Worm (Caenorhabditis elegans) whole organism, L2 larva: ENCODE data around the gene T12A2.3.

Experiments used
- C34F6.9 ChIP-seq: fragments of 150-350 bp; optimal IDR thresholded peaks from 2 replicates; lab custom pipeline; 2014; ENCODE audit warnings: missing biosample characterization, missing genetic modification characterization
- F13H6.1 ChIP-seq: sonication (generic microtip); optimal IDR thresholded peaks from 2 replicates; lab custom pipeline; 2016; ENCODE audit warnings: missing genetic modification characterization, missing compliant biosample characterization
- R02D3.7 ChIP-seq: fragments of 150-350 bp; optimal IDR thresholded peaks from 2 replicates; lab custom pipeline; 2014; ENCODE audit warnings: missing biosample characterization, missing genetic modification characterization
- Y55F3AM.14 ChIP-seq: fragments of 200-800 bp; sonication (Bioruptor generic); optimal IDR thresholded peaks from 2 replicates; lab custom pipeline; 2018; ENCODE audit warnings: mild to moderate bottlenecking, missing genetic modification characterization, missing compliant biosample characterization
- ZK546.5 ChIP-seq: sonication (generic microtip); optimal IDR thresholded peaks from 2 replicates; lab custom pipeline; 2017; ENCODE audit warnings: missing biosample characterization, missing genetic modification characterization
- aly-2 ChIP-seq: fragments of 150-350 bp; optimal IDR thresholded peaks from 2 replicates; lab custom pipeline; 2014; ENCODE audit warnings: missing biosample characterization, missing genetic modification characterization
- ama-1 ChIP-seq: fragments of 150-350 bp; optimal IDR thresholded peaks from 2 replicates; lab custom pipeline; 2018; ENCODE audit warnings: inconsistent platforms
- ceh-16 ChIP-seq: fragments of 150-350 bp; optimal IDR thresholded peaks from 2 replicates; lab custom pipeline; 2014; ENCODE audit warnings: missing biosample characterization, missing genetic modification characterization
- ceh-82 ChIP-seq: fragments of 150-350 bp; optimal IDR thresholded peaks from 2 replicates; lab custom pipeline; 2014; ENCODE audit warnings: missing biosample characterization, missing genetic modification characterization
- crh-2 ChIP-seq: sonication (generic microtip); optimal IDR thresholded peaks from 2 replicates; lab custom pipeline; 2017; ENCODE audit warnings: missing biosample characterization, missing genetic modification characterization
- egl-27 ChIP-seq: sonication (generic microtip); optimal IDR thresholded peaks from 3 replicates; lab custom pipeline; 2017; ENCODE audit warnings: missing biosample characterization, missing genetic modification reagents, missing genetic modification characterization
- elt-1 ChIP-seq: fragments of 150-350 bp; optimal IDR thresholded peaks from 2 replicates; lab custom pipeline; 2014; ENCODE audit warnings: missing biosample characterization, missing genetic modification characterization
- gmeb-1 ChIP-seq: fragments of 150-350 bp; optimal IDR thresholded peaks from 2 replicates; lab custom pipeline; 2014; ENCODE audit warnings: missing biosample characterization, missing genetic modification characterization
- lin-11 ChIP-seq: fragments of 150-350 bp; sonication (generic microtip); optimal IDR thresholded peaks from 2 replicates; lab custom pipeline; 2014; ENCODE audit warnings: missing biosample characterization, missing genetic modification characterization, inconsistent platforms, mixed read lengths
- lin-13 ChIP-seq: fragments of 150-350 bp; optimal IDR thresholded peaks from 2 replicates; lab custom pipeline; 2014; ENCODE audit warnings: missing biosample characterization, missing genetic modification reagents, missing genetic modification characterization
- lin-39 ChIP-seq: fragments of 150-350 bp; optimal IDR thresholded peaks from 2 replicates; lab custom pipeline; 2014; ENCODE audit warnings: missing biosample characterization, missing genetic modification reagents, missing genetic modification characterization
- mdl-1 ChIP-seq, 2 experiments: fragments of 150-350 bp in 1 of 2; sonication (generic microtip) in 1 of 2; optimal IDR thresholded peaks; 2 replicates each; lab custom pipeline; 2017; ENCODE audit warnings: missing biosample characterization in 2 of 2, missing genetic modification characterization in 2 of 2
- nhr-11 ChIP-seq: fragments of 150-350 bp; optimal IDR thresholded peaks from 2 replicates; lab custom pipeline; 2014; ENCODE audit warnings: missing biosample characterization, missing genetic modification characterization
- nhr-12 ChIP-seq: fragments of 150-350 bp; optimal IDR thresholded peaks from 2 replicates; lab custom pipeline; 2014; ENCODE audit warnings: missing biosample characterization, missing genetic modification characterization
- nhr-129 ChIP-seq: fragments of 150-350 bp; optimal IDR thresholded peaks from 2 replicates; lab custom pipeline; 2014; ENCODE audit warnings: missing biosample characterization, missing genetic modification characterization
- nhr-21 ChIP-seq: fragments of 150-350 bp; optimal IDR thresholded peaks from 2 replicates; lab custom pipeline; 2014; ENCODE audit warnings: missing biosample characterization, missing genetic modification characterization
- nhr-23 ChIP-seq: fragments of 150-350 bp; optimal IDR thresholded peaks from 2 replicates; lab custom pipeline; 2014; ENCODE audit warnings: missing biosample characterization, missing genetic modification reagents, missing genetic modification characterization
- nhr-237 ChIP-seq: fragments of 150-350 bp; optimal IDR thresholded peaks from 2 replicates; lab custom pipeline; 2014; ENCODE audit warnings: missing biosample characterization, missing genetic modification characterization
- nhr-6 ChIP-seq: fragments of 150-350 bp; optimal IDR thresholded peaks from 2 replicates; lab custom pipeline; 2014; ENCODE audit warnings: missing biosample characterization, missing genetic modification characterization
- nhr-77 ChIP-seq: fragments of 150-350 bp; optimal IDR thresholded peaks from 2 replicates; lab custom pipeline; 2014; ENCODE audit warnings: missing biosample characterization, missing genetic modification characterization
- peb-1 ChIP-seq: fragments of 150-350 bp; optimal IDR thresholded peaks from 2 replicates; lab custom pipeline; 2014; ENCODE audit warnings: missing biosample characterization, missing genetic modification characterization
- sem-4 ChIP-seq: fragments of 150-350 bp; optimal IDR thresholded peaks from 2 replicates; lab custom pipeline; 2014; ENCODE audit warnings: missing biosample characterization, missing genetic modification reagents, missing genetic modification characterization
- skn-1 ChIP-seq: sonication (generic microtip); optimal IDR thresholded peaks from 2 replicates; lab custom pipeline; 2017; ENCODE audit warnings: missing biosample characterization, missing genetic modification characterization
- sma-9 ChIP-seq, 2 experiments: fragments of 150-350 bp in 1 of 2; sonication (generic microtip) in 1 of 2; optimal IDR thresholded peaks; 2 replicates each; lab custom pipeline; 2014 to 2016; ENCODE audit warnings: missing genetic modification characterization in 2 of 2, mild to moderate bottlenecking in 1 of 2, missing biosample characterization in 1 of 2, missing compliant biosample characterization in 1 of 2, missing genetic modification reagents in 1 of 2, moderate library complexity in 1 of 2
- snpc-4 ChIP-seq: fragments of 150-350 bp; optimal IDR thresholded peaks from 2 replicates; lab custom pipeline; 2014; ENCODE audit warnings: missing biosample characterization, missing genetic modification characterization
- unc-39 ChIP-seq: fragments of 150-350 bp; optimal IDR thresholded peaks from 2 replicates; lab custom pipeline; 2014; ENCODE audit warnings: missing biosample characterization, missing genetic modification characterization
- unc-62 ChIP-seq: fragments of 150-350 bp; optimal IDR thresholded peaks from 2 replicates; lab custom pipeline; 2014; ENCODE audit warnings: missing biosample characterization, missing genetic modification reagents, missing genetic modification characterization
- zag-1 ChIP-seq: fragments of 150-350 bp; optimal IDR thresholded peaks from 2 replicates; lab custom pipeline; 2014; ENCODE audit warnings: missing biosample characterization, missing genetic modification characterization
- ztf-1 ChIP-seq: fragments of 200-800 bp; sonication (Bioruptor generic); conservative IDR thresholded peaks from 2 replicates; pipeline ENCODE4 v1.3.6; 2022; ENCODE audit warnings: missing genetic modification characterization, missing compliant biosample characterization
- ztf-4 ChIP-seq: fragments of 150-350 bp; optimal IDR thresholded peaks from 2 replicates; lab custom pipeline; 2014; ENCODE audit warnings: missing biosample characterization, missing genetic modification characterization

The T12A2.3 gene

ce11 chrIII:6207046-6207445 is 33.6 kb upstream of the T12A2.3 start:
- no peak for TF ChIP-seq nhr-12 (tag; lab: Kevin White, UChicago)
- TF ChIP-seq elt-1 (tag; lab: Kevin White, UChicago): no peak
- TF ChIP-seq mdl-1 (tag; optimal IDR thresholded peaks at IDR 0.05; lab: Kevin White, UChicago): no peak
- TF ChIP-seq zag-1: no peak
- no peak for TF ChIP-seq nhr-21
- no peak for TF ChIP-seq aly-2 (tag; lab: Kevin White, UChicago)
- TF ChIP-seq sma-9 (GFP tag; optimal IDR thresholded peaks at IDR 0.05; lab: Kevin White, UChicago): no peak
- no peak for TF ChIP-seq sma-9 (tag; optimal IDR thresholded peaks at IDR 0.05; lab: Kevin White, UChicago)
- no peak for TF ChIP-seq ztf-4 (tag; lab: Kevin White, UChicago)
- TF ChIP-seq unc-62 (GFP tag; lab: Kevin White, UChicago): no peak
- no peak for TF ChIP-seq nhr-6 (tag; lab: Kevin White, UChicago)
- no peak for TF ChIP-seq ztf-1
- TF ChIP-seq nhr-129 (tag; lab: Kevin White, UChicago): no peak
- no peak for TF ChIP-seq gmeb-1
- TF ChIP-seq nhr-77: no peak
- TF ChIP-seq peb-1: no peak
- no peak for TF ChIP-seq Y55F3AM.14 (GFP tag; lab: Kevin White, UChicago)
- no peak for TF ChIP-seq unc-39 (tag; lab: Kevin White, UChicago)

DNA sequence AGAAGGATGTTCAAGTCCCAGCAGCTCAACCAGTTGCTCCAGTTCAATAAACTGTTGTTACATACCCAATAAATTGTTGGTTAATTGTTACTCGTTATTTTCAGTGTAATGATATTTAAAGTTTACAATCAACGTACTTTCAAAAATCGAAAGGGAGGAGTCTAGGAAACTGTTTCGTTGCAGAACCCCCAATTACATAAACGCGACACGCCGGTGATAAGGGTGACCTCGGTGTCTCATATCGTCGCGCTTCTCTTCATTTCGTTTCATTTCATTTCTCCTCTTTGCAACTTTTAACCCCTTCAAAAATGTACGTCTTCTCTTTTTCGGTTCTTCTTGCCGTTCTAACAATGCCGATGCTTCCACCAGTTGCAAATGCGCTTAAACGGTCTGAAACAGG is 32.7 kb upstream of the T12A2.3 start, which contains the start of gene C23G10.2:
TSS of gene C23G10.2 (plus strand) at position 184 of the 400 bp plus-strand sequence.
- no peak for TF ChIP-seq nhr-12 (tag; lab: Kevin White, UChicago)
- TF ChIP-seq ceh-16 (tag; lab: Kevin White, UChicago): no peak
- TF ChIP-seq ama-1: no peak
- no peak for TF ChIP-seq R02D3.7 (tag; lab: Kevin White, UChicago)
- TF ChIP-seq nhr-237 (tag; lab: Kevin White, UChicago): no peak
- no peak for TF ChIP-seq nhr-77
- TF ChIP-seq unc-39 (tag; lab: Kevin White, UChicago): no peak
- TF ChIP-seq crh-2 (tag; lab: Kevin White, UChicago): no peak
- TF ChIP-seq, all 48 proteins: peak for 0

DNA sequence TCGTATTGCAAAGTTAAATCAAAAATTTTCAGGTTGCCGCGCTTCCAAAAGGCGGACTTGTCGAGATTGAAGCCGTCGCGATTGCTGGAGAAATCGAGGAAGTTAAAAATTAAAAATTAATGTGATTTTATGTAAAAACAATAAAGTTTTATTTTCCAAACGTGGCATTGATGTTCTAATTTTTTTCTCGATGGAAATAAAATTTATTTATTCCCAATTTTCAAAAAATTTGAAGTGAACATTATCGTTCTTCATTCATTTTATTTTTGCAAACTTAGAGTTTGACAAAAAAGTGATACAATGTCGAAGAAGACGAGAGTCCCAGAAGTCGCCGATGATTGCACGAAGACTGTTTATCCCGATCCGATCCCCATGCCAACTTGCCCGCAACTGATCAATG is 31.6 kb upstream of the T12A2.3 start, which contains the start of gene C23G10.1:
TSS of gene C23G10.1 (plus strand) at position 301 of the 400 bp plus-strand sequence.
- no peak for TF ChIP-seq ztf-4 (tag; lab: Kevin White, UChicago)
- no peak for TF ChIP-seq lin-11
- TF ChIP-seq skn-1 (tag; lab: Kevin White, UChicago): no peak
- TF ChIP-seq ZK546.5 (tag; lab: Kevin White, UChicago): no peak
- no peak for TF ChIP-seq nhr-12 (tag; lab: Kevin White, UChicago)
- TF ChIP-seq ceh-82 (tag; lab: Kevin White, UChicago): no peak
- no peak for TF ChIP-seq lin-13 (GFP tag; lab: Kevin White, UChicago)
- TF ChIP-seq mdl-1 (tag; optimal IDR thresholded peaks at IDR 0.05; lab: Kevin White, UChicago): no peak
- TF ChIP-seq C34F6.9 (tag; lab: Kevin White, UChicago): no peak
- TF ChIP-seq nhr-23: no peak
- no peak for TF ChIP-seq F13H6.1 (tag; lab: Kevin White, UChicago)
- no peak for TF ChIP-seq ama-1
- TF ChIP-seq lin-39 (tag; lab: Kevin White, UChicago): no peak
- TF ChIP-seq unc-62 (GFP tag; lab: Kevin White, UChicago): no peak

DNA sequence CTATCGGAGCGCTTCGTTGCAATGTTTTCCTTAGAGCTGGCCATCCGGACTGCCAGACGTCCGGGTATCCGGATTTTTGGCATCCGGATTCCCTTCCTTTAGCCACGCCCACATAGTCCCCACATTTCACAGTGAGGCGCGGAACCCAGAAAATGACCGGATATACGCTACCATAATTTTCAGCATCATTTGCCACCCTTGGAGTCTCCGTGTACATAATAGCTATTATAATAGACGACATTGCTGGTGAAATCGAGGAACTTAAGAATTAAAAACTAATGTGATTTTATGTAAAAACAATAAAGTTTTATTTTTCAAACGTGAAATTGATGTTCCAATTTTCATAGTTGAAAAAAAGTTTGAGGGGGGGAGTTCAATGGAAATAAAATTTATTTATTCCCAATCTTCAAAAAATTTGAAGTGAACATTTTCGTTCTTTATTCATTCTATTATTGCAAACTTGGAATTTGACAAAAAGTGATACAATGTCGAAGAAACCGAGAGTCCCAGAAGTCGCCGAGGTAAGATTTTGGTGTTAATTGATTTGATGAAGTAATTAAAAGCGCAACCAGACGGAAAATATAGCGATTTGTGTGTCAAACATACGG is 30.3 kb upstream of the T12A2.3 start:
- TF ChIP-seq sma-9 (GFP tag; optimal IDR thresholded peaks at IDR 0.05; lab: Kevin White, UChicago): no peak
- no peak for TF ChIP-seq sma-9 (tag; optimal IDR thresholded peaks at IDR 0.05; lab: Kevin White, UChicago)
- TF ChIP-seq snpc-4 (tag; lab: Kevin White, UChicago): peak; percentile 8

DNA sequence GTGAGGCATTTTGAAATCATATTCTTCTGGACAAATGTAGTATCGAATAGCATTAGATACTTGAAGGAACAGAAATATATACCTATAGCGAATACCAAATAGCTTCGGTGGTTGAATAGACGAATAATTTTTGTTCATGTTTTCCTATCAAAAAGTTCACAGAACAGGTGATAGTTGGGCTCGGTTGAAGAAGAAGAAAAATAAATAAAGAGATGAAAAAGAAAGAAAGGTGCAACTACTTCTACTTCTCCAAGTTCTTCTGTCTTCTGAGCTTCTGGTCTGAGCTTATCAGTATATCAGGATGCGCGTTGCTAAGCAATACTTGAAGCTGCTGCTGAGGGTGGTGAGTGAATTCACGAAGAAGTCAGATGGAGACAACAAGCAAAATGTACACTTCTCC is 26.7 kb upstream of the T12A2.3 start, which contains the start of gene C23G10.10:
TSS of gene C23G10.10 (minus strand) at position 101 of the 400 bp plus-strand sequence.
- TF ChIP-seq egl-27 (tag; lab: Kevin White, UChicago) (no peak), nhr-11 (tag; lab: Kevin White, UChicago) (no peak), snpc-4 (tag; lab: Kevin White, UChicago) (no peak), mdl-1 (tag; optimal IDR thresholded peaks at IDR 0.05; lab: Kevin White, UChicago) (no peak), nhr-21 (no peak), sem-4 (tag; lab: Kevin White, UChicago) (no peak), C34F6.9 (tag; lab: Kevin White, UChicago) (no peak), zag-1 (no peak), unc-39 (tag; lab: Kevin White, UChicago) (no peak), lin-39 (tag; lab: Kevin White, UChicago) (no peak)
